Worm (Caenorhabditis elegans) whole organism, L2 larva: Measurements from ENCODE around the gene mab-21.

Source experiments
- C34F6.9 ChIP-seq: fragments of 150-350 bp; optimal IDR thresholded peaks from 2 replicates; lab custom pipeline; 2014; ENCODE audit warnings: missing biosample characterization, missing genetic modification characterization
- F13H6.1 ChIP-seq: sonication (generic microtip); optimal IDR thresholded peaks from 2 replicates; lab custom pipeline; 2016; ENCODE audit warnings: missing genetic modification characterization, missing compliant biosample characterization
- R02D3.7 ChIP-seq: fragments of 150-350 bp; optimal IDR thresholded peaks from 2 replicates; lab custom pipeline; 2014; ENCODE audit warnings: missing biosample characterization, missing genetic modification characterization
- Y55F3AM.14 ChIP-seq: fragments of 200-800 bp; sonication (Bioruptor generic); optimal IDR thresholded peaks from 2 replicates; lab custom pipeline; 2018; ENCODE audit warnings: mild to moderate bottlenecking, missing genetic modification characterization, missing compliant biosample characterization
- ZK546.5 ChIP-seq: sonication (generic microtip); optimal IDR thresholded peaks from 2 replicates; lab custom pipeline; 2017; ENCODE audit warnings: missing biosample characterization, missing genetic modification characterization
- alr-1 ChIP-seq: fragments of 150-350 bp; optimal IDR thresholded peaks from 2 replicates; lab custom pipeline; 2014; ENCODE audit warnings: missing biosample characterization, missing genetic modification characterization
- aly-2 ChIP-seq: fragments of 150-350 bp; optimal IDR thresholded peaks from 2 replicates; lab custom pipeline; 2014; ENCODE audit warnings: missing biosample characterization, missing genetic modification characterization
- ama-1 ChIP-seq: fragments of 150-350 bp; optimal IDR thresholded peaks from 2 replicates; lab custom pipeline; 2018; ENCODE audit warnings: inconsistent platforms
- ceh-82 ChIP-seq: fragments of 150-350 bp; optimal IDR thresholded peaks from 2 replicates; lab custom pipeline; 2014; ENCODE audit warnings: missing biosample characterization, missing genetic modification characterization
- crh-2 ChIP-seq: sonication (generic microtip); optimal IDR thresholded peaks from 2 replicates; lab custom pipeline; 2017; ENCODE audit warnings: missing biosample characterization, missing genetic modification characterization
- egl-27 ChIP-seq: sonication (generic microtip); optimal IDR thresholded peaks from 3 replicates; lab custom pipeline; 2017; ENCODE audit warnings: missing biosample characterization, missing genetic modification reagents, missing genetic modification characterization
- elt-1 ChIP-seq: fragments of 150-350 bp; optimal IDR thresholded peaks from 2 replicates; lab custom pipeline; 2014; ENCODE audit warnings: missing biosample characterization, missing genetic modification characterization
- fos-1 ChIP-seq: fragments of 150-350 bp; optimal IDR thresholded peaks from 2 replicates; lab custom pipeline; 2014; ENCODE audit warnings: missing biosample characterization, missing genetic modification characterization
- gmeb-1 ChIP-seq: fragments of 150-350 bp; optimal IDR thresholded peaks from 2 replicates; lab custom pipeline; 2014; ENCODE audit warnings: missing biosample characterization, missing genetic modification characterization
- lin-11 ChIP-seq: fragments of 150-350 bp; sonication (generic microtip); optimal IDR thresholded peaks from 2 replicates; lab custom pipeline; 2014; ENCODE audit warnings: missing biosample characterization, missing genetic modification characterization, inconsistent platforms, mixed read lengths
- lin-13 ChIP-seq: fragments of 150-350 bp; optimal IDR thresholded peaks from 2 replicates; lab custom pipeline; 2014; ENCODE audit warnings: missing biosample characterization, missing genetic modification reagents, missing genetic modification characterization
- lin-39 ChIP-seq: fragments of 150-350 bp; optimal IDR thresholded peaks from 2 replicates; lab custom pipeline; 2014; ENCODE audit warnings: missing biosample characterization, missing genetic modification reagents, missing genetic modification characterization
- lsy-2 ChIP-seq, 2 experiments: fragments of 150-350 bp in 1 of 2; sonication (generic microtip) in 1 of 2; optimal IDR thresholded peaks; 2 replicates each; lab custom pipeline; 2014 to 2017; ENCODE audit warnings: missing biosample characterization in 2 of 2, missing genetic modification characterization in 2 of 2
- mab-5 ChIP-seq: fragments of 150-350 bp; optimal IDR thresholded peaks from 2 replicates; lab custom pipeline; 2014; ENCODE audit warnings: missing biosample characterization, missing genetic modification characterization
- mdl-1 ChIP-seq, 2 experiments: fragments of 150-350 bp in 1 of 2; sonication (generic microtip) in 1 of 2; optimal IDR thresholded peaks; 2 replicates each; lab custom pipeline; 2017; ENCODE audit warnings: missing biosample characterization in 2 of 2, missing genetic modification characterization in 2 of 2
- nhr-10 ChIP-seq: sonication (generic microtip); optimal IDR thresholded peaks from 2 replicates; lab custom pipeline; 2017; ENCODE audit warnings: missing biosample characterization, missing genetic modification characterization
- nhr-11 ChIP-seq: fragments of 150-350 bp; optimal IDR thresholded peaks from 2 replicates; lab custom pipeline; 2014; ENCODE audit warnings: missing biosample characterization, missing genetic modification characterization
- nhr-12 ChIP-seq: fragments of 150-350 bp; optimal IDR thresholded peaks from 2 replicates; lab custom pipeline; 2014; ENCODE audit warnings: missing biosample characterization, missing genetic modification characterization
- nhr-129 ChIP-seq: fragments of 150-350 bp; optimal IDR thresholded peaks from 2 replicates; lab custom pipeline; 2014; ENCODE audit warnings: missing biosample characterization, missing genetic modification characterization
- nhr-21 ChIP-seq: fragments of 150-350 bp; optimal IDR thresholded peaks from 2 replicates; lab custom pipeline; 2014; ENCODE audit warnings: missing biosample characterization, missing genetic modification characterization
- nhr-23 ChIP-seq: fragments of 150-350 bp; optimal IDR thresholded peaks from 2 replicates; lab custom pipeline; 2014; ENCODE audit warnings: missing biosample characterization, missing genetic modification reagents, missing genetic modification characterization
- nhr-237 ChIP-seq: fragments of 150-350 bp; optimal IDR thresholded peaks from 2 replicates; lab custom pipeline; 2014; ENCODE audit warnings: missing biosample characterization, missing genetic modification characterization
- nhr-25 ChIP-seq: fragments of 150-350 bp; sonication (generic microtip); optimal IDR thresholded peaks from 3 replicates; lab custom pipeline; 2014; ENCODE audit warnings: missing biosample characterization, missing genetic modification characterization
- nhr-6 ChIP-seq: fragments of 150-350 bp; optimal IDR thresholded peaks from 2 replicates; lab custom pipeline; 2014; ENCODE audit warnings: missing biosample characterization, missing genetic modification characterization
- peb-1 ChIP-seq: fragments of 150-350 bp; optimal IDR thresholded peaks from 2 replicates; lab custom pipeline; 2014; ENCODE audit warnings: missing biosample characterization, missing genetic modification characterization
- sem-4 ChIP-seq: fragments of 150-350 bp; optimal IDR thresholded peaks from 2 replicates; lab custom pipeline; 2014; ENCODE audit warnings: missing biosample characterization, missing genetic modification reagents, missing genetic modification characterization
- sma-3 ChIP-seq: sonication (generic microtip); optimal IDR thresholded peaks from 2 replicates; lab custom pipeline; 2016; ENCODE audit warnings: missing genetic modification reagents, missing genetic modification characterization, missing compliant biosample characterization
- sma-9 ChIP-seq, 2 experiments: fragments of 150-350 bp in 1 of 2; sonication (generic microtip) in 1 of 2; optimal IDR thresholded peaks; 2 replicates each; lab custom pipeline; 2014 to 2016; ENCODE audit warnings: missing genetic modification characterization in 2 of 2, mild to moderate bottlenecking in 1 of 2, missing biosample characterization in 1 of 2, missing compliant biosample characterization in 1 of 2, missing genetic modification reagents in 1 of 2, moderate library complexity in 1 of 2
- unc-55 ChIP-seq: fragments of 150-350 bp; sonication (generic microtip); optimal IDR thresholded peaks from 3 replicates; lab custom pipeline; 2014; ENCODE audit warnings: missing biosample characterization, missing genetic modification reagents, missing genetic modification characterization
- unc-62 ChIP-seq: fragments of 150-350 bp; optimal IDR thresholded peaks from 2 replicates; lab custom pipeline; 2014; ENCODE audit warnings: missing biosample characterization, missing genetic modification reagents, missing genetic modification characterization
- ztf-1 ChIP-seq: fragments of 200-800 bp; sonication (Bioruptor generic); conservative IDR thresholded peaks from 2 replicates; pipeline ENCODE4 v1.3.6; 2022; ENCODE audit warnings: missing genetic modification characterization, missing compliant biosample characterization
- ztf-11 ChIP-seq: sonication (generic microtip); optimal IDR thresholded peaks from 2 replicates; lab custom pipeline; 2017; ENCODE audit warnings: missing biosample characterization, missing genetic modification characterization
- ztf-4 ChIP-seq: fragments of 150-350 bp; optimal IDR thresholded peaks from 2 replicates; lab custom pipeline; 2014; ENCODE audit warnings: missing biosample characterization, missing genetic modification characterization

mab-21 gene

ce11 chrIII:4560393-4560890 is 40.1 kb upstream of the mab-21 start (continued):
- TF ChIP-seq mdl-1 (tag; optimal IDR thresholded peaks at IDR 0.05; lab: Kevin White, UChicago): peak; percentile 51 to 58
- TF ChIP-seq R02D3.7 (tag; lab: Kevin White, UChicago): no peak
- TF ChIP-seq sma-9 (GFP tag; optimal IDR thresholded peaks at IDR 0.05; lab: Kevin White, UChicago): peak; percentile 83
- TF ChIP-seq sma-9 (tag; optimal IDR thresholded peaks at IDR 0.05; lab: Kevin White, UChicago): no peak
- peak; percentile 69 for TF ChIP-seq unc-55
- TF ChIP-seq crh-2 (tag; lab: Kevin White, UChicago): peak; percentile 59

- TF ChIP-seq peb-1 (no peak), mdl-1 (tag; optimal IDR thresholded peaks at IDR 0.05; lab: Kevin White, UChicago) (no peak), sma-9 (GFP tag; optimal IDR thresholded peaks at IDR 0.05; lab: Kevin White, UChicago) (peak; percentile 22), sma-9 (tag; optimal IDR thresholded peaks at IDR 0.05; lab: Kevin White, UChicago) (no peak), lin-39 (no peak), nhr-11 (tag; lab: Kevin White, UChicago) (no peak), ztf-1 (GFP tag; lab: Robert Waterston, UW) (no peak), fos-1 (tag; lab: Kevin White, UChicago) (peak; percentile 18)
Measured at ce11 chrIII:4561286-4561685, 39.3 kb upstream of the mab-21 start.

ce11 chrIII:4562070-4562788 is 38.3 kb upstream of the mab-21 start, which contains the start of gene pan-1:
Gene pan-1 (plus strand): TSS chrIII:4562738.
- TF ChIP-seq lin-11 (tag; lab: Kevin White, UChicago) (peak; percentile 16), mab-5 (tag; lab: Kevin White, UChicago) (peak; percentile 16), unc-55 (peak; percentile 75), alr-1 (tag; lab: Kevin White, UChicago) (no peak), ztf-11 (tag; lab: Kevin White, UChicago) (no peak), lin-13 (GFP tag; lab: Kevin White, UChicago) (peak; percentile 34), egl-27 (tag; lab: Kevin White, UChicago) (peak; percentile 47), ceh-82 (tag; lab: Kevin White, UChicago) (no peak), nhr-237 (tag; lab: Kevin White, UChicago) (no peak), nhr-25 (tag; lab: Kevin White, UChicago) (peak; percentile 14), peb-1 (no peak), nhr-129 (peak; percentile 20), sem-4 (tag; lab: Kevin White, UChicago) (peak; percentile 7), ZK546.5 (tag; lab: Kevin White, UChicago) (no peak), fos-1 (tag; lab: Kevin White, UChicago) (peak; percentile 68), sma-3 (GFP tag; lab: Kevin White, UChicago) (peak; percentile 27), nhr-11 (tag; lab: Kevin White, UChicago) (no peak), Y55F3AM.14 (GFP tag; lab: Kevin White, UChicago) (peak; percentile 15), sma-9 (GFP tag; optimal IDR thresholded peaks at IDR 0.05; lab: Kevin White, UChicago) (peak; percentile 59), sma-9 (tag; optimal IDR thresholded peaks at IDR 0.05; lab: Kevin White, UChicago) (no peak), nhr-23 (no peak), lsy-2 (tag; optimal IDR thresholded peaks at IDR 0.05; lab: Kevin White, UChicago) (peak in 1 of 2 experiments; percentile 65), gmeb-1 (no peak), C34F6.9 (tag; lab: Kevin White, UChicago) (peak; percentile 69), nhr-12 (tag; lab: Kevin White, UChicago) (no peak), crh-2 (tag; lab: Kevin White, UChicago) (peak; percentile 20), F13H6.1 (peak; percentile 44), unc-62 (GFP tag; lab: Kevin White, UChicago) (no peak), lin-39 (no peak), nhr-10 (tag; lab: Kevin White, UChicago) (no peak), R02D3.7 (tag; lab: Kevin White, UChicago) (no peak), nhr-21 (tag; lab: Kevin White, UChicago) (peak; percentile 28)

ce11 chrIII:4568030-4568429 is 32.5 kb upstream of the mab-21 start, which contains the start of gene mlcd-1:
Gene mlcd-1 (minus strand): TSS chrIII:4568130.
- TF ChIP-seq nhr-12 (tag; lab: Kevin White, UChicago) (no peak), elt-1 (no peak), aly-2 (no peak), lin-11 (tag; lab: Kevin White, UChicago) (no peak), nhr-11 (tag; lab: Kevin White, UChicago) (no peak), ztf-4 (tag; lab: Kevin White, UChicago) (no peak), nhr-6 (tag; lab: Kevin White, UChicago) (no peak), ceh-82 (tag; lab: Kevin White, UChicago) (no peak), ama-1 (lab: Kevin White, UChicago) (no peak)
